Fruit fly (Drosophila melanogaster) whole organism, adult: Measurements from ENCODE around the gene brv1.

Experiments
- CG11617 ChIP-seq: fragments of 200-800 bp; sonication (Bioruptor generic); optimal IDR thresholded peaks from 2 replicates; lab custom pipeline; 2017; ENCODE audit warnings: mild to moderate bottlenecking, missing biosample characterization, missing genetic modification reagents, missing genetic modification characterization
- CG12768 ChIP-seq: fragments of 200-800 bp; sonication (Bioruptor generic); optimal IDR thresholded peaks from 2 replicates; lab custom pipeline; 2017; ENCODE audit warnings: missing biosample characterization, missing genetic modification characterization, mild to moderate bottlenecking, moderate library complexity, missing genetic modification reagents
- CG14711 ChIP-seq: fragments of 200-800 bp; sonication (Bioruptor generic); optimal IDR thresholded peaks from 2 replicates; lab custom pipeline; 2018; ENCODE audit warnings: missing biosample characterization, mild to moderate bottlenecking, missing genetic modification characterization, moderate library complexity
- CG1620 ChIP-seq: fragments of 200-800 bp; sonication (Bioruptor generic); optimal IDR thresholded peaks from 2 replicates; lab custom pipeline; 2016; ENCODE audit warnings: missing biosample characterization, missing genetic modification characterization
- CG33017 ChIP-seq: fragments of 200-800 bp; sonication (Bioruptor generic); optimal IDR thresholded peaks from 2 replicates; lab custom pipeline; 2018; ENCODE audit warnings: missing biosample characterization, mild to moderate bottlenecking, missing genetic modification characterization, moderate library complexity
- CG7045 ChIP-seq: fragments of 200-800 bp; sonication (Bioruptor generic); optimal IDR thresholded peaks from 2 replicates; lab custom pipeline; 2017; ENCODE audit warnings: missing biosample characterization, mild to moderate bottlenecking, missing genetic modification characterization
- Crg-1 ChIP-seq: fragments of 200-800 bp; sonication (Bioruptor generic); optimal IDR thresholded peaks from 2 replicates; lab custom pipeline; 2016; ENCODE audit warnings: missing biosample characterization, missing genetic modification characterization
- bab1 ChIP-seq: fragments of 200-800 bp; sonication (Bioruptor generic); optimal IDR thresholded peaks from 3 replicates; lab custom pipeline; 2019; ENCODE audit warnings: missing biosample characterization, mild to moderate bottlenecking, missing genetic modification characterization, moderate library complexity
- cnc ChIP-seq, 2 experiments: fragments of >200 bp; optimal IDR thresholded peaks; 2 replicates each; lab custom pipeline; 2017
- kay ChIP-seq: fragments of 200-800 bp; sonication (Bioruptor generic); peaks from one replicate; lab custom pipeline; 2016; ENCODE audit warnings: missing biosample characterization, missing genetic modification characterization, borderline replicate concordance
- ovo ChIP-seq: fragments of 200-800 bp; sonication (Bioruptor generic); optimal IDR thresholded peaks from 2 replicates; lab custom pipeline; 2016; ENCODE audit warnings: missing biosample characterization, missing genetic modification characterization
- toe ChIP-seq: fragments of 200-800 bp; sonication (Bioruptor generic); optimal IDR thresholded peaks from 2 replicates; lab custom pipeline; 2016; ENCODE audit warnings: missing biosample characterization, missing genetic modification characterization

brv1 gene

DNA sequence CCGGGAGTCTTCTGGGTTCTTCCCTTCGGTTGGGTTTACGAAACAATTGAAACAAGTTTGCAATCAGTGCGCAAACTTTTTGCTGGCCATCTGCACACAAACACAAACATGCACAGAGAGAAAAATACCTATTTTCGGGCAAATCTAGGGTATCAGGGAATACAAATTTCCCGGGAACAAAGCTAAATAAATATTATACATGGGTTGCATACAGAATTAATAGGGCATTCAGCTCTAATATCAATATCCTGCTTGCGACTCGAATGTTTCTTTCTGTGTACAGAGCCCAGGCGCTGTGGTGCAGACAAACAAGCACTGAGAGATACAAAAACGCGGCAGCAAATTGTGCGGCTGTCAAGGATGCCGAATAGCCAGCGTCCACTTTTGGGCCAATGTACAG is 42.2 kb downstream of the brv1 start:
- TF ChIP-seq CG12768 = no peak
- no peak for TF ChIP-seq ovo (GFP tag; lab: Kevin White, UChicago)
- TF ChIP-seq CG33017 = no peak
- no peak for TF ChIP-seq cnc (optimal IDR thresholded peaks at IDR 0.05; lab: Kevin White, UChicago)
- no peak for TF ChIP-seq toe
- TF ChIP-seq CG1620 (GFP tag; lab: Kevin White, UChicago) = no peak

DNA sequence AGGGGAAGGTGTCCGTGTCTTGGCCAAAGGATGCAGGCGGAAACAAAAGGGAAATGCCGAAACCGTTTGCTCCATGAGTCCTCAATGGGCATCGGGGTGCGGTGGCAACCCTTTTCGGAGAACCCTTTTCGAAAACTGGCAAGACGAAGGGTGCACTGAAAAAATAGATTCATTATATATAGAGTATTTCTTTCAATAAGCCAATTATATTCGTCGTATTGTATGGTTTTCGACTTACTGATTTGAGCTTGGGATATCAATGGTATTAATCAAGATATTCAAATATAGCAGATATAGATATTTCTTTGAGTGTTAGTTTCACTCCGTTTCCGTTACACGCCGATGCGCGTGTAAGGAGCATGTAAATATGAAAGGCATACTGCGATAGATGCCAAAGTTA is 44.1 kb downstream of the brv1 start:
- TF ChIP-seq kay (GFP tag; lab: Kevin White, UChicago) (no peak), CG33017 (no peak), CG7045 (no peak), CG1620 (GFP tag; lab: Kevin White, UChicago) (no peak), Crg-1 (GFP tag; lab: Kevin White, UChicago) (no peak), cnc (optimal IDR thresholded peaks at IDR 0.05; lab: Kevin White, UChicago) (no peak), toe (no peak), CG14711 (tag; lab: Kevin White, UChicago) (no peak), ovo (GFP tag; lab: Kevin White, UChicago) (no peak), bab1 (GFP tag; lab: Kevin White, UChicago) (no peak), CG11617 (GFP tag; lab: Kevin White, UChicago) (no peak)
